Worm (Caenorhabditis elegans) whole organism, L4 larva: ENCODE measurements around the gene dml-1.

Experiments used
- skn-1 ChIP-seq: fragments of 150-350 bp; optimal IDR thresholded peaks from 2 replicates; lab custom pipeline; 2014; ENCODE audit warnings: missing biosample characterization, missing genetic modification characterization
- unc-130 ChIP-seq: sonication (generic microtip); optimal IDR thresholded peaks from 2 replicates; lab custom pipeline; 2016; ENCODE audit warnings: missing genetic modification reagents, missing genetic modification characterization, missing compliant biosample characterization

DNA sequence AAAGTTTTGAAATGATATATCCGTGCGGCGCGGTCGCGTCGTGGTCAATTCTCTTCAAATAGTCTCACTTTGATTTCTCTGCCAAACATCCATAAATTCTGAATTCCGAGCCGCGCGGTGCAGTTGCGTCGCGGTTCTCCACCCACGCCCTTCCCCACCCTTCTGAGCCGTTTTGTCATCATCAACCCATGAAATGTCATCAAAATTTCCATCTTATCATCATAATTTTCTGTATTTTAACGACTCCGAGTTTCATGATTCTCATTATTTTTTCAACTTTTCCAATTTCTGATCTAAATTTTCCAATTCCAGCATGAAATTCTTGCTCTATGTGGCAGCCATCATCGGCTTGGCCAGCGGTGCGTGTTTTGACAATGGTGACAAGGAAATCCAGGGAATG is 44.6 kb upstream of the dml-1 start, which contains the start of gene clec-84:
- TF ChIP-seq unc-130 (GFP tag; lab: Kevin White, UChicago) (no peak), skn-1 (no peak)
